Fruit fly (Drosophila melanogaster): Measurements from ENCODE around the gene HP1c.

dm6 chr3R:22769567-22769966 is 24.1 kb downstream of the HP1c start, which contains the start of gene CG43092:
- no peak for TF ChIP-seq EcR (GFP tag; optimal IDR thresholded peaks at IDR 0.05)
- no peak for TF ChIP-seq pan (optimal IDR thresholded peaks at IDR 0.05)
- TF ChIP-seq CG8478 (optimal IDR thresholded peaks at IDR 0.05) = no peak
- no peak for TF ChIP-seq psq (optimal IDR thresholded peaks at IDR 0.05)
- TF ChIP-seq usp (GFP tag; optimal IDR thresholded peaks at IDR 0.05) = no peak
